Fruit fly (Drosophila melanogaster) whole organism, embryonic: ENCODE measurements around the gene RhoGAP93B.

Experiments used
- B-H2 ChIP-seq: fragments of 200-800 bp; sonication (Bioruptor generic); optimal IDR thresholded peaks from 2 replicates; lab custom pipeline; 2018; ENCODE audit warnings: missing biosample characterization, mild to moderate bottlenecking, missing genetic modification characterization
- Bgb ChIP-seq: fragments of 200-800 bp; sonication (Bioruptor generic); IDR thresholded peaks from 2 replicates; pipeline ENCODE4 v1.3.6; 2022; ENCODE audit warnings: missing biosample characterization, missing genetic modification characterization; ENCODE audit not compliant: partially characterized antibody
- CG11398 ChIP-seq: fragments of 200-800 bp; sonication (Bioruptor generic); optimal IDR thresholded peaks from 2 replicates; lab custom pipeline; 2016; ENCODE audit warnings: missing biosample characterization, missing genetic modification characterization
- CG11504 ChIP-seq: fragments of 200-800 bp; sonication (Bioruptor generic); optimal IDR thresholded peaks from 3 replicates; lab custom pipeline; 2019; ENCODE audit warnings: missing biosample characterization, mild to moderate bottlenecking, missing genetic modification characterization, moderate library complexity
- CG11695 ChIP-seq: fragments of 200-800 bp; sonication (Bioruptor generic); IDR thresholded peaks from 3 replicates; pipeline ENCODE4 v1.3.6; 2022; ENCODE audit warnings: missing biosample characterization, missing genetic modification characterization
- CG11723 ChIP-seq: fragments of 200-800 bp; sonication (Bioruptor generic); optimal IDR thresholded peaks from 2 replicates; lab custom pipeline; 2017; ENCODE audit warnings: missing biosample characterization, mild to moderate bottlenecking, missing genetic modification characterization
- CG12299 ChIP-seq: fragments of 200-800 bp; sonication (Bioruptor generic); optimal IDR thresholded peaks from 2 replicates; lab custom pipeline; 2018; ENCODE audit warnings: missing biosample characterization, mild to moderate bottlenecking, missing genetic modification characterization
- CG12391 ChIP-seq: fragments of 200-800 bp; sonication (Bioruptor generic); optimal IDR thresholded peaks from 3 replicates; lab custom pipeline; 2018; ENCODE audit warnings: missing biosample characterization, mild to moderate bottlenecking, missing genetic modification characterization, moderate library complexity
- CG12942 ChIP-seq: fragments of 200-800 bp; sonication (Bioruptor generic); optimal IDR thresholded peaks from 3 replicates; lab custom pipeline; 2016; ENCODE audit warnings: missing biosample characterization, missing genetic modification characterization
- CG13296 ChIP-seq: fragments of 200-800 bp; sonication (Bioruptor generic); optimal IDR thresholded peaks from 3 replicates; lab custom pipeline; 2018; ENCODE audit warnings: missing biosample characterization, mild to moderate bottlenecking, missing genetic modification characterization
- CG15514 ChIP-seq: fragments of 200-800 bp; sonication (Bioruptor generic); optimal IDR thresholded peaks from 3 replicates; lab custom pipeline; 2017; ENCODE audit warnings: missing biosample characterization, missing genetic modification characterization, mild to moderate bottlenecking, moderate library complexity, missing genetic modification reagents
- CG1603 ChIP-seq: fragments of 200-800 bp; sonication (Bioruptor generic); optimal IDR thresholded peaks from 2 replicates; lab custom pipeline; 2019; ENCODE audit warnings: missing biosample characterization, mild to moderate bottlenecking, missing genetic modification characterization, moderate library complexity
- CG17568 ChIP-seq: fragments of 200-800 bp; sonication (Bioruptor generic); optimal IDR thresholded peaks from 2 replicates; lab custom pipeline; 2018; ENCODE audit warnings: missing biosample characterization, mild to moderate bottlenecking, missing genetic modification characterization, moderate library complexity
- CG31388 ChIP-seq: fragments of 200-800 bp; sonication (Bioruptor generic); optimal IDR thresholded peaks from 2 replicates; lab custom pipeline; 2016; ENCODE audit warnings: missing biosample characterization, missing genetic modification characterization
- CG32532 ChIP-seq: fragments of 200-800 bp; sonication (Bioruptor generic); IDR thresholded peaks from 2 replicates; pipeline ENCODE4 v1.3.6; 2022; ENCODE audit warnings: missing biosample characterization, missing genetic modification characterization
- CG33557 ChIP-seq: fragments of 200-800 bp; sonication (Bioruptor generic); optimal IDR thresholded peaks from 2 replicates; lab custom pipeline; 2019; ENCODE audit warnings: missing biosample characterization, mild to moderate bottlenecking, missing genetic modification characterization, moderate library complexity
- CG34376 ChIP-seq: fragments of 200-800 bp; sonication (Bioruptor generic); optimal IDR thresholded peaks from 2 replicates; lab custom pipeline; 2018; ENCODE audit warnings: missing biosample characterization, mild to moderate bottlenecking, missing genetic modification characterization
- CG42726 ChIP-seq: fragments of 200-800 bp; sonication (Bioruptor generic); IDR thresholded peaks from 2 replicates; pipeline ENCODE4 v1.3.6; 2022; ENCODE audit warnings: missing biosample characterization, missing genetic modification characterization; ENCODE audit not compliant: partially characterized antibody
- CG6791 ChIP-seq: fragments of 200-800 bp; sonication (Bioruptor generic); IDR thresholded peaks from 3 replicates; pipeline ENCODE4 v1.3.6; 2022; ENCODE audit warnings: missing biosample characterization, missing genetic modification characterization; ENCODE audit not compliant: partially characterized antibody
- CG8089 ChIP-seq: fragments of 200-800 bp; sonication (Bioruptor generic); optimal IDR thresholded peaks from 3 replicates; lab custom pipeline; 2016; ENCODE audit warnings: missing biosample characterization, missing genetic modification characterization
- CrebB ChIP-seq: fragments of 200-800 bp; sonication (Bioruptor generic); optimal IDR thresholded peaks from 3 replicates; lab custom pipeline; 2018; ENCODE audit warnings: missing biosample characterization, mild to moderate bottlenecking, missing genetic modification characterization
- E2f1 ChIP-seq: fragments of 200-800 bp; sonication (Bioruptor generic); IDR thresholded peaks from 2 replicates; pipeline ENCODE4 v1.3.6; 2022; ENCODE audit warnings: missing biosample characterization, missing genetic modification characterization
- Ets97D ChIP-seq: fragments of 200-800 bp; sonication (Bioruptor generic); optimal IDR thresholded peaks from 3 replicates; lab custom pipeline; 2016; ENCODE audit warnings: missing biosample characterization, missing genetic modification characterization
- H2.0 ChIP-seq: fragments of 200-800 bp; sonication (Bioruptor generic); IDR thresholded peaks from 2 replicates; pipeline ENCODE4 v1.3.6; 2022; ENCODE audit warnings: missing biosample characterization, missing genetic modification characterization
- Hey ChIP-seq: fragments of 200-800 bp; sonication (Bioruptor generic); optimal IDR thresholded peaks from 3 replicates; lab custom pipeline; 2018; ENCODE audit warnings: missing biosample characterization, mild to moderate bottlenecking, missing genetic modification characterization
- HmgZ ChIP-seq: fragments of 200-800 bp; sonication (Bioruptor generic); optimal IDR thresholded peaks from 2 replicates; lab custom pipeline; 2018; ENCODE audit warnings: missing biosample characterization, mild to moderate bottlenecking, missing genetic modification characterization
- Nf-YC ChIP-seq: fragments of 200-800 bp; optimal IDR thresholded peaks from 3 replicates; lab custom pipeline; 2019; ENCODE audit warnings: missing biosample characterization, mild to moderate bottlenecking, missing genetic modification characterization, moderate library complexity
- Vsx1 ChIP-seq: fragments of 200-800 bp; sonication (Bioruptor generic); optimal IDR thresholded peaks from 2 replicates; lab custom pipeline; 2017; ENCODE audit warnings: missing biosample characterization, mild to moderate bottlenecking, missing genetic modification characterization, missing genetic modification reagents
- Xbp1 ChIP-seq: fragments of 200-800 bp; sonication (Bioruptor generic); optimal IDR thresholded peaks from 3 replicates; lab custom pipeline; 2016; ENCODE audit warnings: missing biosample characterization, mild to moderate bottlenecking, missing genetic modification characterization
- abd-A ChIP-seq: fragments of 200-800 bp; sonication (Bioruptor generic); optimal IDR thresholded peaks from 3 replicates; lab custom pipeline; 2019; ENCODE audit warnings: missing biosample characterization, mild to moderate bottlenecking, missing genetic modification characterization, moderate library complexity
- ac ChIP-seq: fragments of 200-800 bp; sonication (Bioruptor generic); optimal IDR thresholded peaks from 3 replicates; lab custom pipeline; 2017; ENCODE audit warnings: missing biosample characterization, mild to moderate bottlenecking, missing genetic modification characterization
- chn ChIP-seq: fragments of 200-800 bp; sonication (Bioruptor generic); optimal IDR thresholded peaks from 2 replicates; lab custom pipeline; 2016; ENCODE audit warnings: missing biosample characterization, missing genetic modification characterization
- ci ChIP-seq: fragments of 200-800 bp; sonication (Bioruptor generic); IDR thresholded peaks from 3 replicates; pipeline ENCODE4 v1.3.6; 2022; ENCODE audit warnings: missing biosample characterization, missing genetic modification characterization
- dan ChIP-seq: fragments of 200-800 bp; sonication (Bioruptor generic); IDR thresholded peaks from 2 replicates; pipeline ENCODE4 v1.3.6; 2022; ENCODE audit warnings: missing biosample characterization, missing genetic modification characterization
- eve ChIP-seq, 2 experiments: fragments of >200 bp; optimal IDR thresholded peaks; 2 replicates each; lab custom pipeline; 2017; ENCODE audit warnings: missing biosample characterization in 2 of 2, missing genetic modification characterization in 2 of 2
- eyg ChIP-seq: fragments of 200-800 bp; sonication (Bioruptor generic); optimal IDR thresholded peaks from 3 replicates; lab custom pipeline; 2016; ENCODE audit warnings: missing biosample characterization, missing genetic modification characterization
- fu2 ChIP-seq: fragments of 200-800 bp; sonication (Bioruptor generic); optimal IDR thresholded peaks from 2 replicates; lab custom pipeline; 2016; ENCODE audit warnings: missing biosample characterization, missing genetic modification characterization
- grn ChIP-seq: fragments of 200-800 bp; sonication (Bioruptor generic); optimal IDR thresholded peaks from 3 replicates; lab custom pipeline; 2017; ENCODE audit warnings: missing biosample characterization, missing genetic modification characterization
- ken ChIP-seq: fragments of 200-800 bp; sonication (Bioruptor generic); IDR thresholded peaks from 3 replicates; pipeline ENCODE4 v1.3.6; 2022; ENCODE audit warnings: missing biosample characterization, missing genetic modification characterization
- knrl ChIP-seq: fragments of 200-800 bp; sonication (Bioruptor generic); IDR thresholded peaks from 3 replicates; pipeline ENCODE4 v1.3.6; 2022; ENCODE audit warnings: missing biosample characterization, missing genetic modification characterization; ENCODE audit not compliant: partially characterized antibody
- mirr ChIP-seq: fragments of 200-800 bp; sonication (Bioruptor generic); optimal IDR thresholded peaks from 3 replicates; lab custom pipeline; 2018; ENCODE audit warnings: missing biosample characterization, mild to moderate bottlenecking, missing genetic modification characterization
- pho ChIP-seq: fragments of 200-800 bp; sonication (Bioruptor generic); optimal IDR thresholded peaks from 2 replicates; lab custom pipeline; 2016; ENCODE audit warnings: missing biosample characterization, missing genetic modification characterization
- phol ChIP-seq: fragments of 200-800 bp; sonication (Bioruptor generic); optimal IDR thresholded peaks from 3 replicates; lab custom pipeline; 2018; ENCODE audit warnings: missing biosample characterization, mild to moderate bottlenecking, missing genetic modification characterization, moderate library complexity
- sima ChIP-seq: fragments of 200-800 bp; sonication (Bioruptor generic); optimal IDR thresholded peaks from 2 replicates; lab custom pipeline; 2016; ENCODE audit warnings: missing biosample characterization, missing genetic modification characterization
- sqz ChIP-seq: fragments of 200-800 bp; sonication (Bioruptor generic); optimal IDR thresholded peaks from 3 replicates; lab custom pipeline; 2018; ENCODE audit warnings: missing biosample characterization, mild to moderate bottlenecking, missing genetic modification characterization
- sr ChIP-seq: fragments of 200-800 bp; sonication (Bioruptor generic); IDR thresholded peaks from 3 replicates; pipeline ENCODE4 v1.3.6; 2022; ENCODE audit warnings: missing biosample characterization, missing genetic modification characterization
- ttk ChIP-seq: fragments of 200-800 bp; sonication (Bioruptor generic); IDR thresholded peaks from 2 replicates; pipeline ENCODE4 v2.1.2; 2022; ENCODE audit warnings: missing biosample characterization, missing genetic modification characterization
- zen2 ChIP-seq: fragments of 200-800 bp; sonication (Bioruptor generic); IDR thresholded peaks from 3 replicates; pipeline ENCODE4 v1.3.6; 2022; ENCODE audit warnings: missing biosample characterization, missing genetic modification characterization; ENCODE audit not compliant: partially characterized antibody

Gene RhoGAP93B

dm6 chr3R:21065010-21065695 is 32.5 kb downstream of the RhoGAP93B start, which contains the start of gene AnxB9 (continued):
- TF ChIP-seq sqz (peak; percentile 33), ac (GFP tag; lab: Kevin White, UChicago) (peak; percentile 15), CG8089 (no peak), ttk (GFP tag; lab: Robert Waterston, UW) (0 out of 2 replicates have a peak, but pooled peaks have one; percentile 30), knrl (GFP tag; lab: Robert Waterston, UW) (peak; percentile 5; the same call in 2 of the 3 replicates), sr (GFP tag; lab: Robert Waterston, UW) (peak; percentile 34; the same call in 1 of the 3 replicates), phol (tag; lab: Kevin White, UChicago) (no peak), Nf-YC (peak; percentile 34), abd-A (tag; lab: Kevin White, UChicago) (peak; percentile 15), Xbp1 (GFP tag; lab: Kevin White, UChicago) (peak; percentile 5), H2.0 (no peak), CG11723 (GFP tag; lab: Kevin White, UChicago) (peak; percentile 1), CG31388 (GFP tag; lab: Kevin White, UChicago) (no peak), CrebB (tag; lab: Kevin White, UChicago) (peak; percentile 50), zen2 (GFP tag; lab: Robert Waterston, UW) (peak; percentile 39; the same call in 2 of the 3 replicates), ci (peak; percentile 77), CG11398 (GFP tag; lab: Kevin White, UChicago) (no peak), CG12942 (no peak), CG11504 (tag; lab: Kevin White, UChicago) (peak; percentile 4), E2f1 (GFP tag; lab: Robert Waterston, UW) (peak; percentile 39; the same call in 1 of the 2 replicates), Hey (tag; lab: Kevin White, UChicago) (no peak), grn (peak; percentile 31), CG12299 (tag; lab: Kevin White, UChicago) (peak; percentile 32), CG32532 (peak; percentile 59; the same call in 1 of the 2 replicates), Ets97D (no peak), B-H2 (peak; percentile 34), dan (no peak), CG17568 (GFP tag; lab: Kevin White, UChicago) (peak; percentile 67), CG42726 (GFP tag; lab: Robert Waterston, UW) (peak; percentile 77; the same call in 1 of the 2 replicates), CG13296 (GFP tag; lab: Kevin White, UChicago) (peak; percentile 48), mirr (GFP tag; lab: Kevin White, UChicago) (peak; percentile 40), chn (GFP tag; lab: Kevin White, UChicago) (peak; percentile 38), CG34376 (GFP tag; lab: Kevin White, UChicago) (peak; percentile 89), sima (GFP tag; lab: Kevin White, UChicago) (no peak), CG33557 (peak; percentile 17), CG6791 (GFP tag; lab: Robert Waterston, UW) (peak; percentile 96), Bgb (GFP tag; lab: Robert Waterston, UW) (peak; percentile 80), eve (GFP tag; optimal IDR thresholded peaks at IDR 0.05; lab: Kevin White, UChicago) (no peak), CG15514 (GFP tag; lab: Kevin White, UChicago) (peak; percentile 72), HmgZ (peak; percentile 60), CG1603 (tag; lab: Kevin White, UChicago) (peak; percentile 43), CG12391 (tag; lab: Kevin White, UChicago) (peak; percentile 13), Vsx1 (GFP tag; lab: Kevin White, UChicago) (peak; percentile 19), pho (GFP tag; lab: Kevin White, UChicago) (peak; percentile 39), eyg (peak; percentile 17), fu2 (GFP tag; lab: Kevin White, UChicago) (no peak), CG11695 (GFP tag; lab: Robert Waterston, UW) (0 out of 3 replicates have a peak, but pooled peaks have one; percentile 44), ken (GFP tag; lab: Robert Waterston, UW) (0 out of 3 replicates have a peak, but pooled peaks have one; percentile 52)
